Fruit fly (Drosophila melanogaster) whole organism, prepupa: ENCODE data around the gene PVRAP.

Experiments
- CG4318 ChIP-seq: fragments of 200-800 bp; sonication (Bioruptor generic); optimal IDR thresholded peaks from 3 replicates; lab custom pipeline; 2017; ENCODE audit warnings: missing biosample characterization, mild to moderate bottlenecking, missing genetic modification characterization
- CG6808 ChIP-seq: fragments of 200-800 bp; sonication (Bioruptor generic); optimal IDR thresholded peaks from 3 replicates; lab custom pipeline; 2017; ENCODE audit warnings: missing biosample characterization, missing genetic modification characterization, mild to moderate bottlenecking, moderate library complexity, missing genetic modification reagents
- CG7368 ChIP-seq: fragments of 200-800 bp; sonication (Bioruptor generic); optimal IDR thresholded peaks from 3 replicates; lab custom pipeline; 2016; ENCODE audit warnings: missing biosample characterization, missing genetic modification characterization
- CG9139 ChIP-seq: fragments of 200-800 bp; sonication (Bioruptor generic); optimal IDR thresholded peaks from 3 replicates; lab custom pipeline; 2017; ENCODE audit warnings: missing biosample characterization, mild to moderate bottlenecking, missing genetic modification characterization
- Eip75B ChIP-seq: fragments of 200-800 bp; sonication (Bioruptor generic); optimal IDR thresholded peaks from 3 replicates; lab custom pipeline; 2016; ENCODE audit warnings: missing biosample characterization, missing genetic modification characterization
- Ets21C ChIP-seq: fragments of 200-800 bp; sonication (Bioruptor generic); optimal IDR thresholded peaks from 3 replicates; lab custom pipeline; 2016; ENCODE audit warnings: missing biosample characterization, missing genetic modification characterization
- Gug ChIP-seq: fragments of 200-800 bp; sonication (Bioruptor generic); IDR thresholded peaks from 2 replicates; pipeline ENCODE4 v1.3.6; 2022; ENCODE audit warnings: missing biosample characterization, missing genetic modification characterization
- Hr4 ChIP-seq: fragments of 200-800 bp; sonication (Bioruptor generic); optimal IDR thresholded peaks from 3 replicates; lab custom pipeline; 2016; ENCODE audit warnings: missing biosample characterization, missing genetic modification characterization
- Met ChIP-seq: fragments of 200-800 bp; sonication (Bioruptor generic); optimal IDR thresholded peaks from 3 replicates; lab custom pipeline; 2016; ENCODE audit warnings: missing biosample characterization, missing genetic modification characterization
- OdsH ChIP-seq: fragments of 200-800 bp; sonication (Bioruptor generic); optimal IDR thresholded peaks from 3 replicates; lab custom pipeline; 2016; ENCODE audit warnings: missing biosample characterization, missing genetic modification characterization
- Sox102F ChIP-seq: fragments of 200-800 bp; sonication (Bioruptor generic); optimal IDR thresholded peaks from 2 replicates; lab custom pipeline; 2016; ENCODE audit warnings: missing biosample characterization, mild to moderate bottlenecking, missing genetic modification characterization
- dac ChIP-seq: fragments of 200-800 bp; sonication (Bioruptor generic); optimal IDR thresholded peaks from 2 replicates; lab custom pipeline; 2017; ENCODE audit warnings: missing biosample characterization, mild to moderate bottlenecking, missing genetic modification characterization
- eg ChIP-seq: fragments of 200-800 bp; sonication (Bioruptor generic); IDR thresholded peaks from 3 replicates; pipeline ENCODE4 v1.3.6; 2022; ENCODE audit warnings: missing biosample characterization, missing genetic modification characterization
- pdm3 ChIP-seq: fragments of 200-800 bp; sonication (Bioruptor generic); optimal IDR thresholded peaks from 3 replicates; lab custom pipeline; 2016; ENCODE audit warnings: missing biosample characterization, missing genetic modification characterization

dm6 chr3L:6036141-6036540, 39.1 kb downstream of the PVRAP start:
- TF ChIP-seq CG6808 (GFP tag; lab: Kevin White, UChicago) (no peak), Ets21C (GFP tag; lab: Kevin White, UChicago) (no peak), Met (no peak), CG7368 (GFP tag; lab: Kevin White, UChicago) (no peak), Sox102F (GFP tag; lab: Kevin White, UChicago) (no peak), CG9139 (GFP tag; lab: Kevin White, UChicago) (no peak), dac (no peak), eg (no peak), Gug (GFP tag; lab: Robert Waterston, UW) (no peak), CG4318 (no peak), Hr4 (GFP tag; lab: Kevin White, UChicago) (no peak), OdsH (GFP tag; lab: Kevin White, UChicago) (no peak), Eip75B (GFP tag; lab: Kevin White, UChicago) (no peak), pdm3 (GFP tag; lab: Kevin White, UChicago) (no peak)
